Fruit fly (Drosophila melanogaster): ENCODE results near the gene CG42831.

Gene CG42831

dm6 chr3L:10857515-10858023 is 43.0 kb downstream of the CG42831 start (continued):
- peak in 1 of 2 experiments; percentile 16 for TF ChIP-seq dpn (GFP tag; optimal IDR thresholded peaks at IDR 0.05)
- peak in 1 of 2 experiments; percentile 8 for TF ChIP-seq crp (GFP tag; optimal IDR thresholded peaks at IDR 0.05)
- peak; percentile 50 for TF ChIP-seq HmgD (GFP tag; optimal IDR thresholded peaks at IDR 0.05)
- TF ChIP-seq twi (tag; optimal IDR thresholded peaks at IDR 0.05), result peak; percentile 62
- TF ChIP-seq vnd (GFP tag; IDR thresholded peaks at IDR 0.05; ENCODE audit: partially characterized antibody), result no peak
- peak; percentile 43 for TF ChIP-seq Fer3 (tag; optimal IDR thresholded peaks at IDR 0.05)
- peak; percentile 18 to 59 for TF ChIP-seq Hr51 (GFP tag; optimal IDR thresholded peaks at IDR 0.05)
- TF ChIP-seq CG10462 (GFP tag; optimal IDR thresholded peaks at IDR 0.05), result no peak
- no peak for TF ChIP-seq ewg (GFP tag; optimal IDR thresholded peaks at IDR 0.05)
- TF ChIP-seq otp (GFP tag; IDR thresholded peaks at IDR 0.05), result peak; percentile 82
- TF ChIP-seq nmo (GFP tag; optimal IDR thresholded peaks at IDR 0.05), result no peak
- TF ChIP-seq CG34224 (GFP tag; IDR thresholded peaks at IDR 0.05; ENCODE audit: partially characterized antibody), result 0 out of 3 replicates have a peak, but pooled peaks have one; percentile 43
- TF ChIP-seq tap (tag; optimal IDR thresholded peaks at IDR 0.05), result peak; percentile 44
- TF ChIP-seq CG3847 (GFP tag; IDR thresholded peaks at IDR 0.05), result peak; percentile 41; the same call in 1 of the 2 replicates
- peak; percentile 60; the same call in 1 of the 2 replicates for TF ChIP-seq amos (GFP tag; IDR thresholded peaks at IDR 0.05; ENCODE audit: partially characterized antibody)
- TF ChIP-seq CG16863 (GFP tag; optimal IDR thresholded peaks at IDR 0.05), result peak; percentile 46
- TF ChIP-seq HLH54F (GFP tag; optimal IDR thresholded peaks at IDR 0.05), result peak; percentile 19
- TF ChIP-seq gsb-n (tag; optimal IDR thresholded peaks at IDR 0.05), result peak; percentile 31
- TF ChIP-seq CG6854 (GFP tag; optimal IDR thresholded peaks at IDR 0.05), result peak; percentile 53
- TF ChIP-seq Fer1 (GFP tag; optimal IDR thresholded peaks at IDR 0.05), result peak; percentile 51
- TF ChIP-seq ash1 (GFP tag; optimal IDR thresholded peaks at IDR 0.05), result peak; percentile 76
- TF ChIP-seq H2.0 (GFP tag; IDR thresholded peaks at IDR 0.05), result no peak
- no peak for TF ChIP-seq Dp (GFP tag; optimal IDR thresholded peaks at IDR 0.05)
- peak; percentile 7 for TF ChIP-seq CG12219 (GFP tag; optimal IDR thresholded peaks at IDR 0.05)
- no peak for TF ChIP-seq eve (GFP tag; optimal IDR thresholded peaks at IDR 0.05)
- TF ChIP-seq CG17361 (GFP tag; IDR thresholded peaks at IDR 0.05), result no peak
- TF ChIP-seq CG11247 (GFP tag; IDR thresholded peaks at IDR 0.05), result peak; percentile 50; the same call in 1 of the 2 replicates
- TF ChIP-seq cas (GFP tag; IDR thresholded peaks at IDR 0.05), result no peak
- TF ChIP-seq cwo (GFP tag; optimal IDR thresholded peaks at IDR 0.05), result peak; percentile 18
- TF ChIP-seq CG12155 (GFP tag; optimal IDR thresholded peaks at IDR 0.05), result no peak
- TF ChIP-seq fu2 (GFP tag; optimal IDR thresholded peaks at IDR 0.05), result no peak
- TF ChIP-seq Mrtf (GFP tag; IDR thresholded peaks at IDR 0.05), result no peak
- peak; percentile 45 for TF ChIP-seq psq (GFP tag; optimal IDR thresholded peaks at IDR 0.05)
- peak; percentile 39 for TF ChIP-seq Antp (GFP tag; optimal IDR thresholded peaks at IDR 0.05)
- no peak for TF ChIP-seq CG18619 (GFP tag; optimal IDR thresholded peaks at IDR 0.05)
- TF ChIP-seq CG2116 (GFP tag; optimal IDR thresholded peaks at IDR 0.05), result peak; percentile 18
- peak; percentile 48; the same call in 1 of the 2 replicates for TF ChIP-seq CG9932 (GFP tag; IDR thresholded peaks at IDR 0.05)
- peak; percentile 50; the same call in 2 of the 3 replicates for TF ChIP-seq CG16813 (GFP tag; IDR thresholded peaks at IDR 0.05; ENCODE audit: partially characterized antibody)
- TF ChIP-seq CG3281 (GFP tag; optimal IDR thresholded peaks at IDR 0.05), result peak; percentile 49
- no peak for TF ChIP-seq fru (optimal IDR thresholded peaks at IDR 0.05)
- TF ChIP-seq Sin3A (optimal IDR thresholded peaks at IDR 0.05), result no peak
- peak; percentile 71 for TF ChIP-seq Opbp (GFP tag; IDR thresholded peaks at IDR 0.05; ENCODE audit: partially characterized antibody)
- peak; percentile 67 for TF ChIP-seq pb (GFP tag; optimal IDR thresholded peaks at IDR 0.05)
- peak; percentile 40 for TF ChIP-seq nau (GFP tag; optimal IDR thresholded peaks at IDR 0.05)
- TF ChIP-seq rib (GFP tag; IDR thresholded peaks at IDR 0.05), result peak; percentile 79
- TF ChIP-seq CG11560 (tag; IDR thresholded peaks at IDR 0.05), result no peak
- TF ChIP-seq Hr39 (optimal IDR thresholded peaks at IDR 0.05), result no peak
- TF ChIP-seq toy (GFP tag; IDR thresholded peaks at IDR 0.05), result no peak
- TF ChIP-seq CG7556 (GFP tag; optimal IDR thresholded peaks at IDR 0.05), result no peak
- peak; percentile 10 to 25 for TF ChIP-seq bsh (GFP tag; optimal IDR thresholded peaks at IDR 0.05)
- no peak for TF ChIP-seq H15 (GFP tag; IDR thresholded peaks at IDR 0.05)

All from whole organism, embryonic.